Fruit fly (Drosophila melanogaster) whole organism, embryonic: ENCODE data around the gene Rpt5.

Experiments used
- Blimp-1 ChIP-seq: fragments of 200-800 bp; sonication (Bioruptor generic); optimal IDR thresholded peaks from 3 replicates; lab custom pipeline; 2018; ENCODE audit warnings: missing biosample characterization, missing genetic modification characterization, mild to moderate bottlenecking, moderate library complexity, missing genetic modification reagents
- CG11085 ChIP-seq: fragments of 200-800 bp; sonication (Bioruptor generic); IDR thresholded peaks from 2 replicates; pipeline ENCODE4 v1.3.6; 2022; ENCODE audit warnings: missing biosample characterization, missing genetic modification characterization
- CG12219 ChIP-seq: fragments of 200-800 bp; sonication (Bioruptor generic); optimal IDR thresholded peaks from 3 replicates; lab custom pipeline; 2018; ENCODE audit warnings: missing biosample characterization, mild to moderate bottlenecking, missing genetic modification characterization
- CG15601 ChIP-seq: fragments of 200-800 bp; sonication (Bioruptor generic); optimal IDR thresholded peaks from 3 replicates; lab custom pipeline; 2019; ENCODE audit warnings: missing biosample characterization, mild to moderate bottlenecking, missing genetic modification characterization, moderate library complexity
- CG17359 ChIP-seq: fragments of 200-800 bp; sonication (Bioruptor generic); optimal IDR thresholded peaks from 3 replicates; lab custom pipeline; 2018; ENCODE audit warnings: missing biosample characterization, mild to moderate bottlenecking, missing genetic modification characterization, moderate library complexity
- CG18619 ChIP-seq: fragments of 200-800 bp; sonication (Bioruptor generic); optimal IDR thresholded peaks from 3 replicates; lab custom pipeline; 2017; ENCODE audit warnings: missing biosample characterization, mild to moderate bottlenecking, missing genetic modification characterization
- CG2199 ChIP-seq: fragments of 200-800 bp; sonication (Bioruptor generic); IDR thresholded peaks from 3 replicates; pipeline ENCODE4 v1.3.6; 2022; ENCODE audit warnings: missing biosample characterization, missing genetic modification characterization
- CG30020 ChIP-seq: fragments of 200-800 bp; optimal IDR thresholded peaks from 2 replicates; lab custom pipeline; 2019; ENCODE audit warnings: missing biosample characterization, mild to moderate bottlenecking, missing genetic modification characterization, moderate library complexity
- CG31388 ChIP-seq: fragments of 200-800 bp; sonication (Bioruptor generic); optimal IDR thresholded peaks from 2 replicates; lab custom pipeline; 2016; ENCODE audit warnings: missing biosample characterization, missing genetic modification characterization
- CG3163 ChIP-seq: fragments of 200-800 bp; sonication (Bioruptor generic); optimal IDR thresholded peaks from 3 replicates; lab custom pipeline; 2016; ENCODE audit warnings: missing biosample characterization, missing genetic modification characterization
- CG34224 ChIP-seq: fragments of 200-800 bp; sonication (Bioruptor generic); IDR thresholded peaks from 3 replicates; pipeline ENCODE4 v1.3.6; 2022; ENCODE audit warnings: missing biosample characterization, missing genetic modification characterization; ENCODE audit not compliant: partially characterized antibody
- CG34422 ChIP-seq: fragments of 200-800 bp; sonication (Bioruptor generic); IDR thresholded peaks from 3 replicates; pipeline ENCODE4 v1.3.6; 2022; ENCODE audit warnings: missing biosample characterization, missing genetic modification characterization
- CG3847 ChIP-seq: fragments of 200-800 bp; sonication (Bioruptor generic); IDR thresholded peaks from 2 replicates; pipeline ENCODE4 v1.3.6; 2022; ENCODE audit warnings: missing biosample characterization, missing genetic modification characterization
- CG43689 ChIP-seq: fragments of 200-800 bp; sonication (Bioruptor generic); IDR thresholded peaks from 2 replicates; pipeline ENCODE4 v1.3.6; 2022; ENCODE audit warnings: missing biosample characterization, missing genetic modification characterization
- CG6272 ChIP-seq: fragments of 200-800 bp; sonication (Bioruptor generic); IDR thresholded peaks from 2 replicates; pipeline ENCODE4 v1.3.6; 2022; ENCODE audit warnings: missing biosample characterization, missing genetic modification characterization
- CG7928 ChIP-seq: fragments of 200-800 bp; sonication (Bioruptor generic); optimal IDR thresholded peaks from 2 replicates; lab custom pipeline; 2017; ENCODE audit warnings: missing biosample characterization, mild to moderate bottlenecking, missing genetic modification characterization
- CG8924 ChIP-seq: fragments of 200-800 bp; optimal IDR thresholded peaks from 3 replicates; lab custom pipeline; 2019; ENCODE audit warnings: missing biosample characterization, mild to moderate bottlenecking, missing genetic modification characterization, moderate library complexity
- Camta ChIP-seq: fragments of 200-800 bp; sonication (Bioruptor generic); optimal IDR thresholded peaks from 2 replicates; lab custom pipeline; 2016; ENCODE audit warnings: missing biosample characterization, missing genetic modification characterization
- Chrac-16 ChIP-seq: fragments of 200-800 bp; sonication (Bioruptor generic); optimal IDR thresholded peaks from 3 replicates; lab custom pipeline; 2016; ENCODE audit warnings: missing biosample characterization, missing genetic modification characterization
- Deaf1 ChIP-seq: fragments of 200-800 bp; optimal IDR thresholded peaks from 3 replicates; lab custom pipeline; 2019; ENCODE audit warnings: missing biosample characterization, mild to moderate bottlenecking, missing genetic modification characterization, moderate library complexity
- Dip2 ChIP-seq: fragments of 200-800 bp; sonication (Bioruptor generic); IDR thresholded peaks from 2 replicates; pipeline ENCODE4 v1.3.6; 2022; ENCODE audit warnings: missing biosample characterization, missing genetic modification characterization
- Doc2 ChIP-seq: fragments of 200-800 bp; sonication (Bioruptor generic); IDR thresholded peaks from 2 replicates; pipeline ENCODE4 v1.3.6; 2022; ENCODE audit warnings: missing biosample characterization, missing genetic modification characterization
- Gug ChIP-seq: fragments of 200-800 bp; sonication (Bioruptor generic); IDR thresholded peaks from 4 replicates; pipeline ENCODE4 v1.3.6; 2022; ENCODE audit warnings: missing biosample characterization, missing genetic modification characterization
- HHEX ChIP-seq: fragments of 200-800 bp; sonication (Bioruptor generic); optimal IDR thresholded peaks from 3 replicates; lab custom pipeline; 2017; ENCODE audit warnings: missing biosample characterization, mild to moderate bottlenecking, missing genetic modification characterization, missing genetic modification reagents
- HLHmδ ChIP-seq: fragments of 200-800 bp; sonication (Bioruptor generic); optimal IDR thresholded peaks from 2 replicates; lab custom pipeline; 2018; ENCODE audit warnings: missing biosample characterization, mild to moderate bottlenecking, missing genetic modification characterization, moderate library complexity
- Oli ChIP-seq: fragments of 200-800 bp; sonication (Bioruptor generic); optimal IDR thresholded peaks from 2 replicates; lab custom pipeline; 2018; ENCODE audit warnings: missing biosample characterization, mild to moderate bottlenecking, missing genetic modification characterization, moderate library complexity
- Scr ChIP-seq: fragments of 200-800 bp; sonication (Bioruptor generic); IDR thresholded peaks from 2 replicates; pipeline ENCODE4 v1.3.6; 2022; ENCODE audit warnings: missing biosample characterization, missing genetic modification characterization; ENCODE audit not compliant: partially characterized antibody
- ato ChIP-seq: fragments of 200-800 bp; sonication (Bioruptor generic); IDR thresholded peaks from 2 replicates; pipeline ENCODE4 v1.3.6; 2022; ENCODE audit warnings: missing biosample characterization, missing genetic modification characterization; ENCODE audit not compliant: partially characterized antibody
- cato ChIP-seq: fragments of 200-800 bp; sonication (Bioruptor generic); optimal IDR thresholded peaks from 2 replicates; lab custom pipeline; 2016; ENCODE audit warnings: missing biosample characterization, missing genetic modification characterization, borderline replicate concordance
- crol ChIP-seq: fragments of 200-800 bp; sonication (Bioruptor generic); IDR thresholded peaks from 2 replicates; pipeline ENCODE4 v1.3.6; 2022; ENCODE audit warnings: missing biosample characterization, missing genetic modification characterization
- cwo ChIP-seq: fragments of 200-800 bp; sonication (Bioruptor generic); optimal IDR thresholded peaks from 3 replicates; lab custom pipeline; 2017; ENCODE audit warnings: missing biosample characterization, missing genetic modification characterization, mild to moderate bottlenecking, moderate library complexity, missing genetic modification reagents
- danr ChIP-seq: fragments of 200-800 bp; sonication (Bioruptor generic); IDR thresholded peaks from 2 replicates; pipeline ENCODE4 v1.3.6; 2022; ENCODE audit warnings: missing biosample characterization, missing genetic modification characterization
- emc ChIP-seq: fragments of 200-800 bp; sonication (Bioruptor generic); optimal IDR thresholded peaks from 2 replicates; lab custom pipeline; 2016; ENCODE audit warnings: missing biosample characterization, missing genetic modification characterization
- ems ChIP-seq: fragments of 200-800 bp; sonication (Bioruptor generic); optimal IDR thresholded peaks from 3 replicates; lab custom pipeline; 2016; ENCODE audit warnings: missing biosample characterization, missing genetic modification characterization
- gcm2 ChIP-seq: fragments of 200-800 bp; sonication (Bioruptor generic); optimal IDR thresholded peaks from 2 replicates; lab custom pipeline; 2016; ENCODE audit warnings: missing biosample characterization, missing genetic modification characterization
- gsb-n ChIP-seq: fragments of 200-800 bp; sonication (Bioruptor generic); optimal IDR thresholded peaks from 3 replicates; lab custom pipeline; 2018; ENCODE audit warnings: missing biosample characterization, mild to moderate bottlenecking, missing genetic modification characterization
- gt ChIP-seq: fragments of 200-800 bp; sonication (Bioruptor generic); IDR thresholded peaks from 2 replicates; pipeline ENCODE4 v1.3.6; 2022; ENCODE audit warnings: missing biosample characterization, missing genetic modification characterization
- her ChIP-seq: fragments of 200-800 bp; sonication (Bioruptor generic); optimal IDR thresholded peaks from 2 replicates; lab custom pipeline; 2016; ENCODE audit warnings: missing biosample characterization, missing genetic modification characterization
- hkb ChIP-seq, 2 experiments: fragments of 200-800 bp in 1 of 2; fragments of >200 bp in 1 of 2; sonication (Bioruptor generic) in 1 of 2; IDR thresholded peaks in 1 of 2; optimal IDR thresholded peaks in 1 of 2; 2 replicates each; pipeline versions ENCODE4 v1.3.6 to Lab custom; 2017 to 2022; ENCODE audit warnings: missing biosample characterization in 1 of 2, missing genetic modification characterization in 1 of 2
- jigr1 ChIP-seq: fragments of 200-800 bp; sonication (Bioruptor generic); IDR thresholded peaks from 3 replicates; pipeline ENCODE4 v1.3.6; 2022; ENCODE audit warnings: missing biosample characterization, missing genetic modification characterization
- lola ChIP-seq, 3 experiments: fragments of >200 bp in 2 of 3; fragments of 200-800 bp in 1 of 3; sonication (Bioruptor generic) in 1 of 3; optimal IDR thresholded peaks; 2 replicates each; lab custom pipeline; 2017 to 2019; ENCODE audit warnings: missing biosample characterization in 3 of 3, missing genetic modification characterization in 3 of 3, mild to moderate bottlenecking in 1 of 3, moderate library complexity in 1 of 3
- mirr ChIP-seq: fragments of 200-800 bp; sonication (Bioruptor generic); optimal IDR thresholded peaks from 3 replicates; lab custom pipeline; 2018; ENCODE audit warnings: missing biosample characterization, mild to moderate bottlenecking, missing genetic modification characterization
- pnt ChIP-seq: fragments of 200-800 bp; sonication (Bioruptor generic); optimal IDR thresholded peaks from 3 replicates; lab custom pipeline; 2016; ENCODE audit warnings: missing biosample characterization, missing genetic modification characterization
- pum ChIP-seq: fragments of 200-800 bp; sonication (Bioruptor generic); optimal IDR thresholded peaks from 2 replicates; lab custom pipeline; 2016; ENCODE audit warnings: missing biosample characterization, missing genetic modification characterization
- shn ChIP-seq: fragments of 200-800 bp; sonication (Bioruptor generic); optimal IDR thresholded peaks from 3 replicates; lab custom pipeline; 2016; ENCODE audit warnings: missing biosample characterization, missing genetic modification characterization
- unpg ChIP-seq: fragments of 200-800 bp; sonication (Bioruptor generic); optimal IDR thresholded peaks from 3 replicates; lab custom pipeline; 2018; ENCODE audit warnings: missing biosample characterization, mild to moderate bottlenecking, missing genetic modification characterization, moderate library complexity
- vnd ChIP-seq: fragments of 200-800 bp; sonication (Bioruptor generic); IDR thresholded peaks from 3 replicates; pipeline ENCODE4 v1.3.6; 2022; ENCODE audit warnings: missing biosample characterization, missing genetic modification characterization; ENCODE audit not compliant: partially characterized antibody
- vvl ChIP-seq: fragments of 200-800 bp; sonication (Bioruptor generic); IDR thresholded peaks from 2 replicates; pipeline ENCODE4 v1.3.6; 2022; ENCODE audit warnings: missing biosample characterization, missing genetic modification characterization
- wor ChIP-seq: fragments of 200-800 bp; sonication (Bioruptor generic); IDR thresholded peaks from 2 replicates; pipeline ENCODE4 v1.3.6; 2022; ENCODE audit warnings: missing biosample characterization, missing genetic modification characterization

Gene Rpt5

DNA sequence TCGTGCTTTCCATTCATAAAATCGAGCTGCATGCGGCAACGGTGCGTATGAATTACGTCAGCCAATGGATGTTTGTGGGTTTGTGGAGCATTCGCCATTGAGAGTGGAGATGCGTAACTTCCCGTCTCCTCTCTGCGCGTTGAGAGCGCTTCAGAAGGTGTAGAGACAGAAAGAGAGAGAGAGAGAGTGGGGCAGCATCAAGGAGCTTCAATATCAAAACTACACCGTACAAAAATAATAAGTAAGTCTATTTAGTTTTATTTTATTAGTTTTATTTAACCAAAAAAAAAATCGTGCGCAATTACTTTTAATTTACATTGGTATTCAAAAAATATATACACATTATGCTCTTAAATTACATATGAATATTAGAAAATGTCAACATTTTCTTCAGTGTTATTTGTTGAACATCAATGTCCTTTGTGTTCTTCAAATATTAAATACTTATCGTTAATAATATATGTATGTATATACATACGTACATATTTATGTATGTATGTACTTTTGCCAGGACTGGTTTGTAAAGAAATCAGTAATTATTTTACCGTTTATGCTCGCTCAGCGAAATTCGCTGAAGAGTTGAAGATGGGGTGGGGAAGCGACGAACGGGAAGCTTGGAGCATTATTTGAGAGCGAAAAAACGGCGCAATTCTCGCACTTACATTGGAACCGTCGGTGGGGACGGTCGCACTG is 29.9 kb upstream of the Rpt5 start, which contains the start of gene CG10365 (continued):
- no peak for TF ChIP-seq emc (GFP tag; lab: Kevin White, UChicago)
- no peak for TF ChIP-seq gcm2 (GFP tag; lab: Kevin White, UChicago)
- no peak for TF ChIP-seq Scr (GFP tag; lab: Robert Waterston, UW)
- TF ChIP-seq CG34422 (GFP tag; lab: Robert Waterston, UW): peak; percentile 76
- TF ChIP-seq Deaf1 (tag; lab: Kevin White, UChicago): peak; percentile 40
- peak; percentile 93 for TF ChIP-seq vvl (GFP tag; lab: Robert Waterston, UW)
- peak; percentile 79 for TF ChIP-seq CG18619
- TF ChIP-seq Oli (tag; lab: Kevin White, UChicago): peak; percentile 85
- TF ChIP-seq cato (GFP tag; lab: Kevin White, UChicago): peak; percentile 23
- TF ChIP-seq Blimp-1 (GFP tag; lab: Kevin White, UChicago): peak; percentile 85
- no peak for TF ChIP-seq gt
- TF ChIP-seq danr: peak; percentile 50; the same call in 1 of the 2 replicates
- TF ChIP-seq crol (GFP tag; lab: Robert Waterston, UW): peak; percentile 77
- TF ChIP-seq CG31388 (GFP tag; lab: Kevin White, UChicago): peak; percentile 32
- peak; percentile 85 for TF ChIP-seq CG8924 (tag; lab: Kevin White, UChicago)
- TF ChIP-seq HLHmδ: no peak
- TF ChIP-seq CG43689 (GFP tag; lab: Robert Waterston, UW): peak; percentile 59
- TF ChIP-seq cwo (GFP tag; lab: Kevin White, UChicago): peak; percentile 90
- TF ChIP-seq CG3163 (GFP tag; lab: Kevin White, UChicago): no peak
- no peak for TF ChIP-seq vnd (GFP tag; lab: Robert Waterston, UW)
- no peak for TF ChIP-seq CG30020
- TF ChIP-seq unpg (GFP tag; lab: Kevin White, UChicago): peak; percentile 93
- TF ChIP-seq hkb (optimal IDR thresholded peaks at IDR 0.05; lab: Kevin White, UChicago): no peak
- peak; percentile 84 for TF ChIP-seq hkb (GFP tag; IDR thresholded peaks at IDR 0.05; lab: Robert Waterston, UW)
- TF ChIP-seq CG11085 (GFP tag; lab: Robert Waterston, UW): peak; percentile 76
- no peak for TF ChIP-seq CG2199 (GFP tag; lab: Robert Waterston, UW)
- TF ChIP-seq wor (GFP tag; lab: Robert Waterston, UW): peak; percentile 57
- no peak for TF ChIP-seq shn
- TF ChIP-seq ato (GFP tag; lab: Robert Waterston, UW): no peak
- TF ChIP-seq gsb-n: peak; percentile 79
- peak; percentile 59 for TF ChIP-seq CG12219 (GFP tag; lab: Kevin White, UChicago)
- TF ChIP-seq pnt (GFP tag; lab: Kevin White, UChicago): no peak
- peak in 1 of 3 experiments; percentile 39 for TF ChIP-seq lola (GFP tag; optimal IDR thresholded peaks at IDR 0.05; lab: Kevin White, UChicago)
- no peak for TF ChIP-seq CG34224 (GFP tag; lab: Robert Waterston, UW)
- no peak for TF ChIP-seq Gug (GFP tag; lab: Robert Waterston, UW)
- TF ChIP-seq ems (GFP tag; lab: Kevin White, UChicago): no peak
- peak; percentile 74 for TF ChIP-seq Chrac-16
- peak; percentile 32; the same call in 1 of the 2 replicates for TF ChIP-seq CG6272
- TF ChIP-seq CG7928 (GFP tag; lab: Kevin White, UChicago): no peak
- TF ChIP-seq CG15601 (tag; lab: Kevin White, UChicago): peak; percentile 70
- no peak for TF ChIP-seq pum (GFP tag; lab: Kevin White, UChicago)
- no peak for TF ChIP-seq Dip2 (GFP tag; lab: Robert Waterston, UW)
- TF ChIP-seq CG17359 (tag; lab: Kevin White, UChicago): peak; percentile 93
- TF ChIP-seq HHEX (GFP tag; lab: Kevin White, UChicago): peak; percentile 87
- peak; percentile 81 for TF ChIP-seq CG3847 (GFP tag; lab: Robert Waterston, UW)
- TF ChIP-seq jigr1 (GFP tag; lab: Robert Waterston, UW): no peak
- TF ChIP-seq her (GFP tag; lab: Kevin White, UChicago): no peak
- no peak for TF ChIP-seq Doc2
- TF ChIP-seq Camta (GFP tag; lab: Kevin White, UChicago): peak; percentile 17
- TF ChIP-seq mirr (GFP tag; lab: Kevin White, UChicago): no peak
